Fruit fly (Drosophila melanogaster) whole organism, embryonic: Measurements from ENCODE around the gene GstD8.

ENCODE experiments used
- Bdp1 ChIP-seq: fragments of 200-800 bp; sonication (Bioruptor generic); optimal IDR thresholded peaks from 3 replicates; lab custom pipeline; 2016; ENCODE audit warnings: missing biosample characterization, missing genetic modification characterization
- CG10147 ChIP-seq: fragments of 200-800 bp; sonication (Bioruptor generic); optimal IDR thresholded peaks from 2 replicates; lab custom pipeline; 2019; ENCODE audit warnings: missing biosample characterization, mild to moderate bottlenecking, missing genetic modification characterization, moderate library complexity
- CG10267 ChIP-seq: fragments of 200-800 bp; sonication (Bioruptor generic); optimal IDR thresholded peaks from 2 replicates; lab custom pipeline; 2018; ENCODE audit warnings: missing biosample characterization, mild to moderate bottlenecking, missing genetic modification characterization, moderate library complexity
- CG10462 ChIP-seq: fragments of 200-800 bp; sonication (Bioruptor generic); optimal IDR thresholded peaks from 2 replicates; lab custom pipeline; 2016; ENCODE audit warnings: missing biosample characterization, missing genetic modification characterization
- CG10543 ChIP-seq: fragments of 200-800 bp; sonication (Bioruptor generic); optimal IDR thresholded peaks from 3 replicates; lab custom pipeline; 2017; ENCODE audit warnings: missing biosample characterization, mild to moderate bottlenecking, missing genetic modification characterization, moderate library complexity
- CG10565 ChIP-seq: fragments of 200-800 bp; sonication (Bioruptor generic); optimal IDR thresholded peaks from 3 replicates; lab custom pipeline; 2016; ENCODE audit warnings: missing biosample characterization, mild to moderate bottlenecking, missing genetic modification characterization
- CG10654 ChIP-seq: fragments of 200-800 bp; sonication (Bioruptor generic); optimal IDR thresholded peaks from 2 replicates; lab custom pipeline; 2016; ENCODE audit warnings: missing biosample characterization, missing genetic modification characterization
- CG11398 ChIP-seq: fragments of 200-800 bp; sonication (Bioruptor generic); optimal IDR thresholded peaks from 2 replicates; lab custom pipeline; 2016; ENCODE audit warnings: missing biosample characterization, missing genetic modification characterization
- CG13123 ChIP-seq: fragments of 200-800 bp; sonication (Bioruptor generic); optimal IDR thresholded peaks from 2 replicates; lab custom pipeline; 2016; ENCODE audit warnings: missing biosample characterization, missing genetic modification characterization
- CG13287 ChIP-seq: fragments of 200-800 bp; sonication (Bioruptor generic); IDR thresholded peaks from 2 replicates; pipeline ENCODE4 v1.3.6; 2022; ENCODE audit warnings: missing biosample characterization, missing genetic modification characterization; ENCODE audit not compliant: partially characterized antibody
- CG14667 ChIP-seq: fragments of 200-800 bp; sonication (Bioruptor generic); IDR thresholded peaks from 2 replicates; pipeline ENCODE4 v1.3.6; 2022; ENCODE audit warnings: missing biosample characterization, missing genetic modification characterization
- CG1603 ChIP-seq: fragments of 200-800 bp; sonication (Bioruptor generic); optimal IDR thresholded peaks from 2 replicates; lab custom pipeline; 2019; ENCODE audit warnings: missing biosample characterization, mild to moderate bottlenecking, missing genetic modification characterization, moderate library complexity
- CG17361 ChIP-seq: fragments of 200-800 bp; sonication (Bioruptor generic); IDR thresholded peaks from 3 replicates; pipeline ENCODE4 v1.3.6; 2022; ENCODE audit warnings: missing biosample characterization, missing genetic modification characterization
- CG17802 ChIP-seq: fragments of 200-800 bp; sonication (Bioruptor generic); optimal IDR thresholded peaks from 2 replicates; lab custom pipeline; 2018; ENCODE audit warnings: missing biosample characterization, mild to moderate bottlenecking, missing genetic modification characterization, moderate library complexity
- CG30403 ChIP-seq: fragments of 200-800 bp; sonication (Bioruptor generic); optimal IDR thresholded peaks from 3 replicates; lab custom pipeline; 2016; ENCODE audit warnings: missing biosample characterization, missing genetic modification characterization
- CG30431 ChIP-seq: fragments of 200-800 bp; sonication (Bioruptor generic); optimal IDR thresholded peaks from 2 replicates; lab custom pipeline; 2017; ENCODE audit warnings: missing biosample characterization, missing genetic modification characterization
- CG3726 ChIP-seq: fragments of 200-800 bp; sonication (Bioruptor generic); IDR thresholded peaks from 3 replicates; pipeline ENCODE4, ENCODE4 v1.3.6; 2022; ENCODE audit warnings: missing biosample characterization, missing genetic modification characterization
- CG4404 ChIP-seq: fragments of 200-800 bp; sonication (Bioruptor generic); IDR thresholded peaks from 2 replicates; pipeline ENCODE4 v1.3.6; 2022; ENCODE audit warnings: missing biosample characterization, missing genetic modification characterization
- CG5180 ChIP-seq: fragments of 200-800 bp; sonication (Bioruptor generic); optimal IDR thresholded peaks from 3 replicates; lab custom pipeline; 2017; ENCODE audit warnings: missing biosample characterization, missing genetic modification characterization, mild to moderate bottlenecking, moderate library complexity, missing genetic modification reagents
- CG5245 ChIP-seq: fragments of 200-800 bp; sonication (Bioruptor generic); optimal IDR thresholded peaks from 3 replicates; lab custom pipeline; 2016; ENCODE audit warnings: missing biosample characterization, missing genetic modification characterization
- CG7271 ChIP-seq: fragments of 200-800 bp; sonication (Bioruptor generic); optimal IDR thresholded peaks from 2 replicates; lab custom pipeline; 2018; ENCODE audit warnings: missing biosample characterization, mild to moderate bottlenecking, missing genetic modification characterization, moderate library complexity
- CG7357 ChIP-seq: fragments of 200-800 bp; sonication (Bioruptor generic); IDR thresholded peaks from 3 replicates; pipeline ENCODE4 v1.3.6; 2022; ENCODE audit warnings: missing biosample characterization, missing genetic modification characterization
- Deaf1 ChIP-seq: fragments of 200-800 bp; optimal IDR thresholded peaks from 3 replicates; lab custom pipeline; 2019; ENCODE audit warnings: missing biosample characterization, mild to moderate bottlenecking, missing genetic modification characterization, moderate library complexity
- E2f2 ChIP-seq: fragments of 200-800 bp; sonication (Bioruptor generic); IDR thresholded peaks from 2 replicates; pipeline ENCODE4 v1.3.6; 2022; ENCODE audit warnings: missing biosample characterization, missing genetic modification characterization
- Fer3 ChIP-seq: fragments of 200-800 bp; sonication (Bioruptor generic); optimal IDR thresholded peaks from 2 replicates; lab custom pipeline; 2018; ENCODE audit warnings: missing biosample characterization, mild to moderate bottlenecking, missing genetic modification characterization, moderate library complexity
- Gug ChIP-seq: fragments of 200-800 bp; sonication (Bioruptor generic); IDR thresholded peaks from 4 replicates; pipeline ENCODE4 v1.3.6; 2022; ENCODE audit warnings: missing biosample characterization, missing genetic modification characterization
- HLH4C ChIP-seq: fragments of 200-800 bp; sonication (Bioruptor generic); IDR thresholded peaks from 3 replicates; pipeline ENCODE4 v1.3.6; 2022; ENCODE audit warnings: missing biosample characterization, missing genetic modification characterization; ENCODE audit not compliant: partially characterized antibody
- Hr3 ChIP-seq: fragments of 200-800 bp; sonication (Bioruptor generic); optimal IDR thresholded peaks from 3 replicates; lab custom pipeline; 2016; ENCODE audit warnings: missing biosample characterization, missing genetic modification characterization
- Mad ChIP-seq: fragments of 200-800 bp; sonication (Bioruptor generic); optimal IDR thresholded peaks from 2 replicates; lab custom pipeline; 2016; ENCODE audit warnings: missing biosample characterization, missing genetic modification characterization
- NK7.1 ChIP-seq: fragments of 200-800 bp; sonication (Bioruptor generic); optimal IDR thresholded peaks from 3 replicates; lab custom pipeline; 2016; ENCODE audit warnings: missing biosample characterization, missing genetic modification characterization
- Six4 ChIP-seq: fragments of 200-800 bp; sonication (Bioruptor generic); optimal IDR thresholded peaks from 2 replicates; lab custom pipeline; 2016; ENCODE audit warnings: missing biosample characterization, missing genetic modification characterization
- al ChIP-seq: fragments of 200-800 bp; sonication (Bioruptor generic); IDR thresholded peaks from 2 replicates; pipeline ENCODE4 v1.3.6; 2022; ENCODE audit warnings: missing biosample characterization, missing genetic modification characterization
- aop ChIP-seq: fragments of 200-800 bp; sonication (Bioruptor generic); IDR thresholded peaks from 2 replicates; pipeline ENCODE4 v1.3.6; 2022; ENCODE audit warnings: missing biosample characterization, missing genetic modification characterization
- ara ChIP-seq: fragments of 200-800 bp; sonication (Bioruptor generic); IDR thresholded peaks from 2 replicates; pipeline ENCODE4 v1.3.6; 2022; ENCODE audit warnings: missing biosample characterization, missing genetic modification characterization
- ase ChIP-seq: fragments of 200-800 bp; sonication (Bioruptor generic); IDR thresholded peaks from 3 replicates; pipeline ENCODE4 v1.3.6; 2022; ENCODE audit warnings: missing biosample characterization, missing genetic modification characterization
- btn ChIP-seq: fragments of 200-800 bp; sonication (Bioruptor generic); optimal IDR thresholded peaks from 2 replicates; lab custom pipeline; 2016; ENCODE audit warnings: missing biosample characterization, missing genetic modification characterization
- chm ChIP-seq: fragments of 200-800 bp; sonication (Bioruptor generic); IDR thresholded peaks from 2 replicates; pipeline ENCODE4 v1.3.6; 2022; ENCODE audit warnings: missing biosample characterization, missing genetic modification characterization
- crol ChIP-seq: fragments of 200-800 bp; sonication (Bioruptor generic); IDR thresholded peaks from 2 replicates; pipeline ENCODE4 v1.3.6; 2022; ENCODE audit warnings: missing biosample characterization, missing genetic modification characterization
- en ChIP-seq: fragments of 200-800 bp; sonication (Bioruptor generic); optimal IDR thresholded peaks from 2 replicates; lab custom pipeline; 2016; ENCODE audit warnings: missing biosample characterization, missing genetic modification characterization
- gce ChIP-seq: fragments of 200-800 bp; sonication (Bioruptor generic); IDR thresholded peaks from 3 replicates; pipeline ENCODE4 v1.3.6; 2022; ENCODE audit warnings: missing biosample characterization, missing genetic modification characterization
- grau ChIP-seq: fragments of 200-800 bp; optimal IDR thresholded peaks from 3 replicates; lab custom pipeline; 2019; ENCODE audit warnings: missing biosample characterization, mild to moderate bottlenecking, missing genetic modification characterization, moderate library complexity
- ham ChIP-seq: fragments of 200-800 bp; sonication (Bioruptor generic); IDR thresholded peaks from 2 replicates; pipeline ENCODE4 v1.3.6; 2022; ENCODE audit warnings: missing biosample characterization, missing genetic modification characterization
- lbe ChIP-seq: fragments of 200-800 bp; sonication (Bioruptor generic); optimal IDR thresholded peaks from 2 replicates; lab custom pipeline; 2016; ENCODE audit warnings: missing biosample characterization, mild to moderate bottlenecking, missing genetic modification characterization
- nmo ChIP-seq: fragments of 200-800 bp; sonication (Bioruptor generic); optimal IDR thresholded peaks from 2 replicates; lab custom pipeline; 2018; ENCODE audit warnings: missing biosample characterization, mild to moderate bottlenecking, missing genetic modification characterization, moderate library complexity
- pho ChIP-seq: fragments of 200-800 bp; sonication (Bioruptor generic); optimal IDR thresholded peaks from 2 replicates; lab custom pipeline; 2016; ENCODE audit warnings: missing biosample characterization, missing genetic modification characterization
- pnt ChIP-seq: fragments of 200-800 bp; sonication (Bioruptor generic); optimal IDR thresholded peaks from 3 replicates; lab custom pipeline; 2016; ENCODE audit warnings: missing biosample characterization, missing genetic modification characterization
- ranshi ChIP-seq: fragments of 200-800 bp; sonication (Bioruptor generic); IDR thresholded peaks from 2 replicates; pipeline ENCODE4 v1.3.6; 2022; ENCODE audit warnings: missing biosample characterization, missing genetic modification characterization
- repo ChIP-seq: fragments of 200-800 bp; sonication (Bioruptor generic); optimal IDR thresholded peaks from 2 replicates; lab custom pipeline; 2016; ENCODE audit warnings: missing biosample characterization, missing genetic modification characterization
- sug ChIP-seq: fragments of 200-800 bp; optimal IDR thresholded peaks from 2 replicates; lab custom pipeline; 2019; ENCODE audit warnings: missing biosample characterization, mild to moderate bottlenecking, missing genetic modification characterization, moderate library complexity
- tna ChIP-seq: fragments of 200-800 bp; sonication (Bioruptor generic); IDR thresholded peaks from 2 replicates; pipeline ENCODE4 v1.3.6; 2022; ENCODE audit warnings: missing biosample characterization, missing genetic modification characterization; ENCODE audit not compliant: partially characterized antibody
- trem ChIP-seq: fragments of 200-800 bp; optimal IDR thresholded peaks from 3 replicates; lab custom pipeline; 2019; ENCODE audit warnings: missing biosample characterization, mild to moderate bottlenecking, missing genetic modification characterization, moderate library complexity
- vvl ChIP-seq: fragments of 200-800 bp; sonication (Bioruptor generic); IDR thresholded peaks from 2 replicates; pipeline ENCODE4 v1.3.6; 2022; ENCODE audit warnings: missing biosample characterization, missing genetic modification characterization

Gene GstD8

dm6 chr3R:12356044-12356443 lies 23.8 kb upstream of the GstD8 start, which contains the start of gene MBD-R2 (continued):
- TF ChIP-seq sug (peak; percentile 0), Bdp1 (GFP tag; lab: Kevin White, UChicago) (no peak), CG7271 (tag; lab: Kevin White, UChicago) (no peak), Fer3 (tag; lab: Kevin White, UChicago) (no peak), grau (tag; lab: Kevin White, UChicago) (peak; percentile 42), ara (GFP tag; lab: Robert Waterston, UW) (no peak), E2f2 (GFP tag; lab: Robert Waterston, UW) (peak; percentile 71), CG3726 (GFP tag; lab: Robert Waterston, UW) (no peak), CG10267 (tag; lab: Kevin White, UChicago) (peak; percentile 41), al (GFP tag; lab: Robert Waterston, UW) (no peak), CG13287 (peak; percentile 84), en (GFP tag; lab: Kevin White, UChicago) (no peak), CG10543 (GFP tag; lab: Kevin White, UChicago) (no peak), Mad (GFP tag; lab: Kevin White, UChicago) (no peak), CG14667 (GFP tag; lab: Robert Waterston, UW) (no peak), CG17361 (0 out of 3 replicates have a peak, but pooled peaks have one; percentile 26), repo (GFP tag; lab: Kevin White, UChicago) (no peak), CG7357 (GFP tag; lab: Robert Waterston, UW) (no peak), nmo (peak; percentile 23), CG10462 (GFP tag; lab: Kevin White, UChicago) (no peak), CG30403 (GFP tag; lab: Kevin White, UChicago) (no peak), CG1603 (tag; lab: Kevin White, UChicago) (peak; percentile 39), crol (GFP tag; lab: Robert Waterston, UW) (peak; percentile 89), NK7.1 (GFP tag; lab: Kevin White, UChicago) (no peak), pnt (GFP tag; lab: Kevin White, UChicago) (no peak), CG10147 (no peak), CG5180 (GFP tag; lab: Kevin White, UChicago) (no peak), tna (GFP tag; lab: Robert Waterston, UW) (peak; percentile 28; the same call in 1 of the 2 replicates), ase (GFP tag; lab: Robert Waterston, UW) (no peak), ham (GFP tag; lab: Robert Waterston, UW) (no peak), CG11398 (GFP tag; lab: Kevin White, UChicago) (no peak), CG30431 (GFP tag; lab: Kevin White, UChicago) (no peak), Gug (no peak), ranshi (GFP tag; lab: Robert Waterston, UW) (no peak), Deaf1 (no peak), trem (peak; percentile 63), HLH4C (GFP tag; lab: Robert Waterston, UW) (peak; percentile 37; the same call in 2 of the 3 replicates), CG10565 (GFP tag; lab: Kevin White, UChicago) (no peak), pho (GFP tag; lab: Kevin White, UChicago) (no peak), chm (GFP tag; lab: Robert Waterston, UW) (no peak), CG10654 (GFP tag; lab: Kevin White, UChicago) (no peak), lbe (GFP tag; lab: Kevin White, UChicago) (peak; percentile 9), CG17802 (tag; lab: Kevin White, UChicago) (no peak), Hr3 (no peak), aop (GFP tag; lab: Robert Waterston, UW) (no peak), gce (GFP tag; lab: Robert Waterston, UW) (no peak), btn (GFP tag; lab: Kevin White, UChicago) (no peak), CG4404 (GFP tag; lab: Robert Waterston, UW) (no peak), vvl (GFP tag; lab: Robert Waterston, UW) (peak; percentile 15; the same call in 1 of the 2 replicates), CG13123 (GFP tag; lab: Kevin White, UChicago) (no peak), Six4 (GFP tag; lab: Kevin White, UChicago) (no peak), CG5245 (no peak)
